Worm (Caenorhabditis elegans): ENCODE data around the gene R05D3.9.

Gene R05D3.9

ce11 chrIII:8398411-8398810 is 29.9 kb upstream of the R05D3.9 start, which contains the start of gene ZK353.2 (continued):
- TF ChIP-seq dve-1 (tag; optimal IDR thresholded peaks at IDR 0.05; ENCODE audit: insufficient read depth) (no peak), ZK337.2 (GFP tag; IDR thresholded peaks at IDR 0.05) (no peak)

- no peak for TF ChIP-seq jun-1 (tag; optimal IDR thresholded peaks at IDR 0.05)
- no peak for TF ChIP-seq zfp-3 (GFP tag; conservative IDR thresholded peaks at IDR 0.05)
- no peak for TF ChIP-seq snpc-4 (tag; optimal IDR thresholded peaks at IDR 0.05)
- TF ChIP-seq nhr-76 (tag; optimal IDR thresholded peaks at IDR 0.05) = no peak
- no peak for TF ChIP-seq D1046.2 (GFP tag; IDR thresholded peaks at IDR 0.05)
- TF ChIP-seq madf-9 (GFP tag; conservative IDR thresholded peaks at IDR 0.05) = no peak
- no peak for TF ChIP-seq nhr-42 (GFP tag; IDR thresholded peaks at IDR 0.05)
- no peak for TF ChIP-seq gei-8 (GFP tag; optimal IDR thresholded peaks at IDR 0.05)
- TF ChIP-seq nhr-28 (tag; optimal IDR thresholded peaks at IDR 0.05) = no peak
- TF ChIP-seq lin-29 (GFP tag; IDR thresholded peaks at IDR 0.05) = no peak
- TF ChIP-seq lin-1 (GFP tag; IDR thresholded peaks at IDR 0.05) = no peak
- TF ChIP-seq Y105C5A.15 (GFP tag; IDR thresholded peaks at IDR 0.05) = no peak
- TF ChIP-seq nhr-102 (tag; optimal IDR thresholded peaks at IDR 0.05) = no peak
- TF ChIP-seq F10B5.3 (tag; optimal IDR thresholded peaks at IDR 0.05) = no peak
These were observed 27.2 kb upstream of the R05D3.9 start, which contains the start of gene ZK353.3 for ce11 chrIII:8395685-8396084. Gene ZK353.3 (plus strand): TSS chrIII:8395985.

- TF ChIP-seq unc-62 (GFP tag; optimal IDR thresholded peaks at IDR 0.05 in 1 of 2) = peak in 1 of 2 experiments; percentile 26
- no peak for TF ChIP-seq unc-62 (tag; optimal IDR thresholded peaks at IDR 0.05)
- TF ChIP-seq zag-1 (tag; optimal IDR thresholded peaks at IDR 0.05) = no peak
- TF ChIP-seq lsy-2 (tag; optimal IDR thresholded peaks at IDR 0.05) = peak in 1 of 2 experiments; percentile 18
- TF ChIP-seq aha-1 (tag) = peak; percentile 93
These were observed 26.1 kb upstream of the R05D3.9 start, which contains the start of gene ZK353.10 for ce11 chrIII:8394374-8395302. Gene ZK353.10 (minus strand): TSS chrIII:8394424.

- TF ChIP-seq ZK546.5 (tag; optimal IDR thresholded peaks at IDR 0.05) = no peak
- TF ChIP-seq mdl-1 (tag; optimal IDR thresholded peaks at IDR 0.05) = peak in 1 of 2 experiments; percentile 28
- peak; percentile 27 for TF ChIP-seq fkh-10 (GFP tag; optimal IDR thresholded peaks at IDR 0.05)
- TF ChIP-seq hlh-30 (tag; optimal IDR thresholded peaks at IDR 0.05; ENCODE audit: insufficient read depth) = peak; percentile 85
- TF ChIP-seq unc-62 (GFP tag; optimal IDR thresholded peaks at IDR 0.05 in 1 of 2) = peak in 1 of 2 experiments; percentile 4
- no peak for TF ChIP-seq unc-62 (tag; optimal IDR thresholded peaks at IDR 0.05)
- TF ChIP-seq snpc-1.2 (GFP tag; IDR thresholded peaks at IDR 0.05) = no peak
- TF ChIP-seq lsy-2 (tag; optimal IDR thresholded peaks at IDR 0.05) = peak; percentile 33 to 56
- peak; percentile 14; the same call in 1 of the 2 replicates for TF ChIP-seq dmd-6 (GFP tag; IDR thresholded peaks at IDR 0.05)
- TF ChIP-seq mdt-29 (GFP tag; IDR thresholded peaks at IDR 0.05) = no peak
These were observed 23.8 kb upstream of the R05D3.9 start for ce11 chrIII:8392307-8392706.

ce11 chrIII:8389539-8389938 is 21.0 kb upstream of the R05D3.9 start, which contains the start of gene ZK353.4:
Gene ZK353.4 (minus strand): TSS chrIII:8389639.
- TF ChIP-seq F49E8.2 (tag; optimal IDR thresholded peaks at IDR 0.05; ENCODE audit: borderline replicate concordance) (no peak), set-16 (GFP tag; IDR thresholded peaks at IDR 0.05) (no peak), aha-1 (tag) (no peak), nhr-11 (tag; optimal IDR thresholded peaks at IDR 0.05) (no peak), nhr-6 (tag; optimal IDR thresholded peaks at IDR 0.05) (no peak), lin-38 (GFP tag; IDR thresholded peaks at IDR 0.05) (no peak), nhr-237 (tag; optimal IDR thresholded peaks at IDR 0.05) (no peak), daf-12 (tag; optimal IDR thresholded peaks at IDR 0.05) (no peak), nhr-102 (tag; optimal IDR thresholded peaks at IDR 0.05) (no peak), jun-1 (tag; optimal IDR thresholded peaks at IDR 0.05) (no peak), D1046.2 (GFP tag; IDR thresholded peaks at IDR 0.05) (no peak), lsy-2 (tag; optimal IDR thresholded peaks at IDR 0.05) (no peak), F26F4.8 (GFP tag; conservative IDR thresholded peaks at IDR 0.05) (no peak), nhr-10 (tag; optimal IDR thresholded peaks at IDR 0.05) (no peak), duxl-1 (tag; optimal IDR thresholded peaks at IDR 0.05; ENCODE audit: poor library complexity) (no peak), zip-2 (tag; optimal IDR thresholded peaks at IDR 0.05) (no peak)
